Worm (Caenorhabditis elegans) whole organism, early embryonic: ENCODE measurements around the gene npr-31.

Experiments
- B0310.2 ChIP-seq: sonication (generic microtip); optimal IDR thresholded peaks from 2 replicates; lab custom pipeline; 2016; ENCODE audit warnings: mild to moderate bottlenecking, missing genetic modification characterization, missing compliant biosample characterization
- aly-1 ChIP-seq: sonication (generic microtip); optimal IDR thresholded peaks from 2 replicates; lab custom pipeline; 2016; ENCODE audit warnings: missing genetic modification characterization, missing compliant biosample characterization
- ama-1 ChIP-seq: fragments of 150-350 bp; optimal IDR thresholded peaks from 2 replicates; lab custom pipeline; 2014
- ets-7 ChIP-seq: sonication (generic microtip); optimal IDR thresholded peaks from 2 replicates; lab custom pipeline; 2016; ENCODE audit warnings: missing genotype, missing genetic modification characterization, missing compliant biosample characterization
- flt-1 ChIP-seq: fragments of 200-800 bp; sonication (Bioruptor generic); IDR thresholded peaks from 2 replicates; pipeline ENCODE4 v1.3.6; 2022; ENCODE audit warnings: missing genetic modification characterization, missing compliant biosample characterization
- hmbx-1 ChIP-seq: sonication (generic microtip); optimal IDR thresholded peaks from 2 replicates; lab custom pipeline; 2016; ENCODE audit warnings: mild to moderate bottlenecking, missing genetic modification characterization, missing compliant biosample characterization
- hmg-4 ChIP-seq: fragments of 200-800 bp; sonication (Bioruptor generic); optimal IDR thresholded peaks from 2 replicates; lab custom pipeline; 2018; ENCODE audit warnings: mild to moderate bottlenecking, missing genetic modification characterization, missing compliant biosample characterization
- pes-1 ChIP-seq: fragments of 200-800 bp; sonication (Bioruptor generic); IDR thresholded peaks from 2 replicates; pipeline ENCODE4 v1.3.6; 2022; ENCODE audit warnings: missing genetic modification reagents, missing genetic modification characterization, missing compliant biosample characterization
- scrt-1 ChIP-seq: fragments of 200-800 bp; sonication (Bioruptor generic); IDR thresholded peaks from 2 replicates; pipeline ENCODE4 v1.3.6; 2022; ENCODE audit warnings: missing genetic modification characterization, missing compliant biosample characterization
- sea-1 ChIP-seq: fragments of 200-800 bp; sonication (Bioruptor generic); conservative IDR thresholded peaks from 2 replicates; pipeline ENCODE4 v1.3.6; 2022; ENCODE audit warnings: missing genetic modification characterization, missing compliant biosample characterization
- tra-4 ChIP-seq: sonication (generic microtip); optimal IDR thresholded peaks from 2 replicates; lab custom pipeline; 2017; ENCODE audit warnings: missing genetic modification characterization, missing compliant biosample characterization

DNA sequence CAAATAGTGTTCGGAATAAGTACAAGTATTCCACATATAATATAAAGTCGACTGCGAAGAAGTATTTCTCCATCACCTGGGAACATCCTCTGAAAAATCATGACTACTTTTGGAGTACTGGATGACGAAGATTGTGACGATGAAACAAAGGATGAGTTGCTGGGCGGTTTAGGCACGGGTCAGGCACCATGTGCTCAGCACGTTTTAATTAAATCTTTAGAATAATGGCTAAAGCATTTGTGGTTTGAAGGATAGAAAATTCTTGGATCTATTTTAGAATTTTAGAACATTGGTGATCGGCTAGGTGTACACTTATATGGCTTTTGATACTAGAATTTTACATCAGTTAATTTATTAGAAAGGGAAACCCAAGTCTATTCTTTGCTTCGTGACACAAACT is 42.7 kb downstream of the npr-31 start, which contains the start of gene C27H5.6:
- TF ChIP-seq scrt-1 (GFP tag; lab: Robert Waterston, UW) = no peak
- TF ChIP-seq ama-1 (lab: Kevin White, UChicago) = no peak
- TF ChIP-seq flt-1 (GFP tag; lab: Robert Waterston, UW) = no peak
- no peak for TF ChIP-seq hmg-4
- no peak for TF ChIP-seq hmbx-1 (tag; lab: Kevin White, UChicago)
- no peak for TF ChIP-seq tra-4 (tag; lab: Kevin White, UChicago)
- no peak for TF ChIP-seq pes-1
- TF ChIP-seq sea-1 = no peak
- TF ChIP-seq ets-7 (tag; lab: Kevin White, UChicago) = no peak
- no peak for TF ChIP-seq B0310.2 (tag; lab: Kevin White, UChicago)
- TF ChIP-seq aly-1 (tag; lab: Kevin White, UChicago) = no peak
